Worm (Caenorhabditis elegans): ENCODE measurements around the gene npp-22.

DNA sequence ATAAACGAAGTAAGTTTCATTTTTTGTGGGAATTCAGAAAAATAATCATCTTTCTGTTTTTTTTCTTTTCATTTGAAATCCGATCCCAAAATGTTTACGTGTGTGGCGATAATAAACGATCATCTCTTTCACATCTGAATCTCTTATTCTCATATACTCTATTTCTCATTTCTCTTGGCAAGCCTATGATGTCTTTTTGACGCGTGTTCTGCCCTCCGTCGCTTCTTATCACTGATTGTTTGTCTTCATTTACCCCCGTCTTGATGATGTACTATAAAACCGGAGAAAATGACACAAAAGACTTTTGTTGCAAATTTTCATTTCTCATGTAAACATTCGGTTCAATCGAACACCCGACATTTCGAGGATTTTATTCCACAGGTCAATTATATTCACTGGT, 44.6 kb upstream of the npp-22 start:
- TF ChIP-seq attf-5 (GFP tag; optimal IDR thresholded peaks at IDR 0.05) = no peak
- no peak for TF ChIP-seq nfyb-1 (GFP tag; IDR thresholded peaks at IDR 0.05)
- no peak for TF ChIP-seq F57C9.4 (tag; optimal IDR thresholded peaks at IDR 0.05)
- TF ChIP-seq nfya-2 (GFP tag; IDR thresholded peaks at IDR 0.05) = no peak
- TF ChIP-seq unc-130 (GFP tag; optimal IDR thresholded peaks at IDR 0.05) = no peak
- no peak for TF ChIP-seq dox-1 (GFP tag; IDR thresholded peaks at IDR 0.05)
- TF ChIP-seq ztf-25 (GFP tag; IDR thresholded peaks at IDR 0.05) = no peak
- TF ChIP-seq ceh-100 (GFP tag; IDR thresholded peaks at IDR 0.05) = no peak
- TF ChIP-seq sdz-38 (tag; optimal IDR thresholded peaks at IDR 0.05) = no peak
- no peak for TF ChIP-seq mel-28 (tag; optimal IDR thresholded peaks at IDR 0.05; ENCODE audit: borderline replicate concordance)

Data from whole organism, young adult.